Worm (Caenorhabditis elegans) whole organism, L1 larva: Measurements from ENCODE around the gene wdfy-2.

Experiments used
- C04F5.9 ChIP-seq: sonication (generic microtip); optimal IDR thresholded peaks from 2 replicates; lab custom pipeline; 2016; ENCODE audit warnings: missing genetic modification characterization, missing compliant biosample characterization
- C34B4.2 ChIP-seq: sonication (generic microtip); optimal IDR thresholded peaks from 2 replicates; lab custom pipeline; 2017; ENCODE audit warnings: mild to moderate bottlenecking, missing genetic modification characterization, missing compliant biosample characterization
- F16B12.6 ChIP-seq: fragments of 150-350 bp; optimal IDR thresholded peaks from 2 replicates; lab custom pipeline; 2014; ENCODE audit warnings: missing biosample characterization, missing genetic modification characterization
- Y116A8C.19 ChIP-seq: sonication (generic microtip); optimal IDR thresholded peaks from 2 replicates; lab custom pipeline; 2016; ENCODE audit warnings: missing compliant biosample characterization, missing genetic modification characterization, borderline replicate concordance
- aly-2 ChIP-seq: fragments of 150-350 bp; optimal IDR thresholded peaks from 2 replicates; lab custom pipeline; 2014; ENCODE audit warnings: missing biosample characterization, missing genetic modification characterization
- ceh-82 ChIP-seq, 3 experiments: fragments of 150-350 bp in 1 of 3; sonication (generic microtip) in 2 of 3; optimal IDR thresholded peaks; 2 replicates each; lab custom pipeline; 2014 to 2017; ENCODE audit warnings: missing biosample characterization in 3 of 3, missing genetic modification characterization in 3 of 3
- ceh-88 ChIP-seq: fragments of 200-800 bp; sonication (Bioruptor generic); IDR thresholded peaks from 2 replicates; pipeline ENCODE4 v1.3.6; 2022; ENCODE audit warnings: missing genetic modification characterization, missing compliant biosample characterization
- ces-1 ChIP-seq: fragments of 150-350 bp; optimal IDR thresholded peaks from 2 replicates; lab custom pipeline; 2014; ENCODE audit warnings: missing biosample characterization, missing genetic modification reagents, missing genetic modification characterization
- efl-1 ChIP-seq, 4 experiments: fragments of 150-350 bp; optimal IDR thresholded peaks in 3 of 4; peaks in 1 of 4; 1 replicate in 1 of 4; 2 replicates in 3 of 4; lab custom pipeline; 2014; ENCODE audit warnings: missing biosample characterization in 2 of 4, missing genetic modification characterization in 2 of 4, missing genetic modification reagents in 2 of 4
- efl-3 ChIP-seq: fragments of 200-800 bp; sonication (Bioruptor generic); optimal IDR thresholded peaks from 2 replicates; lab custom pipeline; 2018; ENCODE audit warnings: mild to moderate bottlenecking, missing genetic modification characterization, missing compliant biosample characterization
- egl-13 ChIP-seq: sonication (generic microtip); optimal IDR thresholded peaks from 2 replicates; lab custom pipeline; 2016; ENCODE audit warnings: missing genotype, missing genetic modification reagents, missing genetic modification characterization, missing compliant biosample characterization
- egl-27 ChIP-seq, 2 experiments: fragments of 150-350 bp in 1 of 2; sonication (generic microtip); optimal IDR thresholded peaks; 3 replicates each; lab custom pipeline; 2017 to 2018; ENCODE audit warnings: missing biosample characterization in 2 of 2, missing genetic modification characterization in 2 of 2, missing genetic modification reagents in 2 of 2
- fkh-10 ChIP-seq: sonication (generic microtip); optimal IDR thresholded peaks from 2 replicates; lab custom pipeline; 2017; ENCODE audit warnings: missing biosample characterization, missing genetic modification reagents, missing genetic modification characterization
- fkh-4 ChIP-seq: sonication (generic microtip); optimal IDR thresholded peaks from 2 replicates; lab custom pipeline; 2016; ENCODE audit warnings: missing compliant biosample characterization, missing genetic modification characterization, borderline replicate concordance
- fkh-8 ChIP-seq: sonication (generic microtip); optimal IDR thresholded peaks from 2 replicates; lab custom pipeline; 2016; ENCODE audit warnings: mild to moderate bottlenecking, missing genetic modification characterization, missing compliant biosample characterization
- hlh-17 ChIP-seq: fragments of 200-800 bp; sonication (Bioruptor generic); optimal IDR thresholded peaks from 2 replicates; lab custom pipeline; 2018; ENCODE audit warnings: missing genetic modification characterization, mild to moderate bottlenecking, missing compliant biosample characterization, moderate library complexity, borderline replicate concordance
- lin-13 ChIP-seq: fragments of 150-350 bp; optimal IDR thresholded peaks from 2 replicates; lab custom pipeline; 2014; ENCODE audit warnings: missing biosample characterization, missing genetic modification reagents, missing genetic modification characterization
- lin-14 ChIP-seq: fragments of 200-800 bp; sonication (Bioruptor generic); optimal IDR thresholded peaks from 2 replicates; lab custom pipeline; 2018; ENCODE audit warnings: mild to moderate bottlenecking, missing genetic modification characterization, moderate library complexity, missing compliant biosample characterization
- lin-15B ChIP-seq: fragments of 150-350 bp; sonication (generic microtip); optimal IDR thresholded peaks from 3 replicates; lab custom pipeline; 2014; ENCODE audit warnings: missing biosample characterization, missing genetic modification characterization
- lin-35 ChIP-seq, 2 experiments: fragments of 150-350 bp; optimal IDR thresholded peaks; 2 replicates each; lab custom pipeline; 2014; ENCODE audit warnings: missing biosample characterization in 2 of 2, missing genetic modification characterization in 2 of 2, missing genetic modification reagents in 2 of 2
- lir-3 ChIP-seq: sonication (generic microtip); optimal IDR thresholded peaks from 2 replicates; lab custom pipeline; 2016; ENCODE audit warnings: mild to moderate bottlenecking, missing genetic modification characterization, moderate library complexity, missing compliant biosample characterization; ENCODE audit not compliant: poor library complexity
- mep-1 ChIP-seq: fragments of 150-350 bp; optimal IDR thresholded peaks from 2 replicates; lab custom pipeline; 2014; ENCODE audit warnings: missing biosample characterization, missing genetic modification characterization
- nhr-19 ChIP-seq: fragments of 200-800 bp; sonication (Bioruptor generic); conservative IDR thresholded peaks from 2 replicates; pipeline ENCODE4 v1.3.6; 2022; ENCODE audit warnings: missing genetic modification characterization, missing compliant biosample characterization
- nhr-76 ChIP-seq: sonication (generic microtip); optimal IDR thresholded peaks from 2 replicates; lab custom pipeline; 2017; ENCODE audit warnings: missing biosample characterization, missing genetic modification characterization
- nhr-84 ChIP-seq: sonication (generic microtip); optimal IDR thresholded peaks from 2 replicates; lab custom pipeline; 2017; ENCODE audit warnings: missing biosample characterization, missing genetic modification characterization
- nhr-85 ChIP-seq: sonication (generic microtip); peaks from one replicate; lab custom pipeline; 2016; ENCODE audit warnings: missing genetic modification characterization, inconsistent platforms, missing compliant biosample characterization
- nhr-90 ChIP-seq: sonication (generic microtip); optimal IDR thresholded peaks from 2 replicates; lab custom pipeline; 2016; ENCODE audit warnings: mild to moderate bottlenecking, missing genetic modification characterization, missing compliant biosample characterization; ENCODE audit not compliant: poor library complexity
- pqm-1 ChIP-seq: sonication (generic microtip); optimal IDR thresholded peaks from 3 replicates; lab custom pipeline; 2017; ENCODE audit warnings: missing biosample characterization, missing genetic modification characterization
- rnt-1 ChIP-seq: sonication (generic microtip); optimal IDR thresholded peaks from 2 replicates; lab custom pipeline; 2016; ENCODE audit warnings: mild to moderate bottlenecking, missing genetic modification characterization, moderate library complexity, missing compliant biosample characterization
- snpc-4 ChIP-seq: fragments of 150-350 bp; optimal IDR thresholded peaks from 2 replicates; lab custom pipeline; 2014; ENCODE audit warnings: missing biosample characterization, missing genetic modification characterization
- sox-4 ChIP-seq: sonication (generic microtip); optimal IDR thresholded peaks from 2 replicates; lab custom pipeline; 2016; ENCODE audit warnings: missing genetic modification characterization, missing compliant biosample characterization
- tbx-2 ChIP-seq: sonication (generic microtip); optimal IDR thresholded peaks from 2 replicates; lab custom pipeline; 2016; ENCODE audit warnings: missing genetic modification characterization, missing compliant biosample characterization
- tlp-1 ChIP-seq: fragments of 150-350 bp; optimal IDR thresholded peaks from 2 replicates; lab custom pipeline; 2014; ENCODE audit warnings: missing biosample characterization, missing genetic modification characterization
- unc-130 ChIP-seq: fragments of 150-350 bp; optimal IDR thresholded peaks from 2 replicates; lab custom pipeline; 2017; ENCODE audit warnings: missing biosample characterization, missing genetic modification characterization, inconsistent platforms
- unc-62 ChIP-seq: fragments of 150-350 bp; optimal IDR thresholded peaks from 2 replicates; lab custom pipeline; 2014; ENCODE audit warnings: missing biosample characterization, missing genetic modification reagents, missing genetic modification characterization
- unc-98 ChIP-seq: fragments of 200-800 bp; sonication (Bioruptor generic); IDR thresholded peaks from 2 replicates; pipeline ENCODE4 v1.3.6; 2022; ENCODE audit warnings: missing genetic modification characterization, missing compliant biosample characterization
- xbp-1 ChIP-seq: sonication (generic microtip); optimal IDR thresholded peaks from 2 replicates; lab custom pipeline; 2016; ENCODE audit warnings: missing genetic modification characterization, missing compliant biosample characterization

The wdfy-2 gene

ce11 chrII:9273984-9274383, 45.7 kb upstream of the wdfy-2 start (continued):
- no peak for TF ChIP-seq pqm-1 (tag; lab: Kevin White, UChicago)
- TF ChIP-seq nhr-90 = peak; percentile 77
- no peak for TF ChIP-seq nhr-76 (tag; lab: Kevin White, UChicago)
- TF ChIP-seq unc-130 = no peak
- TF ChIP-seq ceh-82 (tag; optimal IDR thresholded peaks at IDR 0.05; lab: Kevin White, UChicago) = peak; percentile 5 to 90 (median 86)
- TF ChIP-seq xbp-1 (tag; lab: Kevin White, UChicago) = peak; percentile 80
- TF ChIP-seq hlh-17 (GFP tag; lab: Kevin White, UChicago) = no peak
- no peak for TF ChIP-seq unc-98 (GFP tag; lab: Robert Waterston, UW)
- peak; percentile 59 for TF ChIP-seq snpc-4 (tag; lab: Kevin White, UChicago)
- TF ChIP-seq lin-35 (GFP tag; optimal IDR thresholded peaks at IDR 0.05; lab: Kevin White, UChicago) = peak; percentile 68 to 84
- TF ChIP-seq C04F5.9 (tag; lab: Kevin White, UChicago) = peak; percentile 16
- peak; percentile 97 for TF ChIP-seq lin-14 (GFP tag; lab: Kevin White, UChicago)
- TF ChIP-seq tbx-2 (tag; lab: Kevin White, UChicago) = peak; percentile 89
- peak; percentile 42 for TF ChIP-seq aly-2
- TF ChIP-seq tlp-1 (tag; lab: Kevin White, UChicago) = no peak
- peak; percentile 16; the same call in 1 of the 2 replicates for TF ChIP-seq ceh-88 (GFP tag; lab: Robert Waterston, UW)
- no peak for TF ChIP-seq unc-62
- peak; percentile 45 for TF ChIP-seq fkh-4
- peak; percentile 55 for TF ChIP-seq egl-13 (tag; lab: Kevin White, UChicago)
- no peak for TF ChIP-seq efl-3 (GFP tag; lab: Kevin White, UChicago)
- TF ChIP-seq fkh-8 (tag; lab: Kevin White, UChicago) = peak; percentile 89
- no peak for TF ChIP-seq ces-1
- TF ChIP-seq rnt-1 (tag; lab: Kevin White, UChicago) = peak; percentile 92
- TF ChIP-seq F16B12.6 = peak; percentile 51
- TF ChIP-seq nhr-84 (tag; lab: Kevin White, UChicago) = no peak
- no peak for TF ChIP-seq Y116A8C.19 (tag; lab: Kevin White, UChicago)
- peak; percentile 62 for TF ChIP-seq lir-3 (tag; lab: Kevin White, UChicago)
- TF ChIP-seq lin-15B (tag; lab: Kevin White, UChicago) = peak; percentile 1
- no peak for TF ChIP-seq C34B4.2 (tag; lab: Kevin White, UChicago)
- TF ChIP-seq fkh-10 (GFP tag; lab: Kevin White, UChicago) = peak; percentile 2
- TF ChIP-seq sox-4 = peak; percentile 15

- TF ChIP-seq nhr-19 (GFP tag; lab: Robert Waterston, UW) (no peak), aly-2 (peak; percentile 31), lin-13 (GFP tag; lab: Kevin White, UChicago) (no peak), mep-1 (tag; lab: Kevin White, UChicago) (peak; percentile 2)
- TF ChIP-seq, all 84 proteins: peak for 2
Measured at ce11 chrII:9274734-9275133, 44.9 kb upstream of the wdfy-2 start.

- no peak for TF ChIP-seq egl-27 (tag; optimal IDR thresholded peaks at IDR 0.05; lab: Kevin White, UChicago)
- peak; percentile 43 for TF ChIP-seq nhr-85 (tag; lab: Kevin White, UChicago)
Measured at ce11 chrII:9275173-9275572, 44.5 kb upstream of the wdfy-2 start.

- TF ChIP-seq efl-1 (optimal IDR thresholded peaks at IDR 0.05; lab: Kevin White, UChicago) (no peak), efl-1 (GFP tag; optimal IDR thresholded peaks at IDR 0.05 in 1 of 2; lab: Kevin White, UChicago) (peak in 1 of 2 experiments; percentile 91), efl-3 (GFP tag; lab: Kevin White, UChicago) (no peak)
Measured at ce11 chrII:9277153-9277552, 42.5 kb upstream of the wdfy-2 start.
